Worm (Caenorhabditis elegans): ENCODE data around the gene F14H3.3.

The F14H3.3 gene

ce11 chrV:16047052-16047451 lies 6.2 kb downstream of the F14H3.3 start:
- no peak for TF ChIP-seq blmp-1 (tag; optimal IDR thresholded peaks at IDR 0.05; ENCODE audit: insufficient read depth)
- TF ChIP-seq gmeb-1 (tag; optimal IDR thresholded peaks at IDR 0.05) = no peak
- TF ChIP-seq elt-1 (tag; optimal IDR thresholded peaks at IDR 0.05) = no peak
- no peak for TF ChIP-seq mbf-1 (tag; optimal IDR thresholded peaks at IDR 0.05)
- TF ChIP-seq ZK546.5 (tag; optimal IDR thresholded peaks at IDR 0.05) = no peak
- TF ChIP-seq lsy-2 (tag; optimal IDR thresholded peaks at IDR 0.05) = no peak
- no peak for TF ChIP-seq ztf-4 (tag; optimal IDR thresholded peaks at IDR 0.05)
- no peak for TF ChIP-seq egl-27 (tag; optimal IDR thresholded peaks at IDR 0.05)
- TF ChIP-seq nhr-237 (tag; optimal IDR thresholded peaks at IDR 0.05) = no peak
- no peak for TF ChIP-seq C34F6.9 (tag; optimal IDR thresholded peaks at IDR 0.05)
- TF ChIP-seq fos-1 (tag; optimal IDR thresholded peaks at IDR 0.05) = no peak
- TF ChIP-seq nhr-23 (tag; optimal IDR thresholded peaks at IDR 0.05) = no peak
- no peak for TF ChIP-seq dmd-4 (tag; optimal IDR thresholded peaks at IDR 0.05)
- TF ChIP-seq nhr-12 (tag; optimal IDR thresholded peaks at IDR 0.05) = no peak
- TF ChIP-seq mab-5 (tag; optimal IDR thresholded peaks at IDR 0.05) = no peak
- TF ChIP-seq unc-39 (tag; optimal IDR thresholded peaks at IDR 0.05) = no peak
- no peak for TF ChIP-seq ama-1 (optimal IDR thresholded peaks at IDR 0.05)
- no peak for TF ChIP-seq Y55F3AM.14 (GFP tag; optimal IDR thresholded peaks at IDR 0.05)
- TF ChIP-seq nhr-25 (tag; optimal IDR thresholded peaks at IDR 0.05) = no peak

DNA sequence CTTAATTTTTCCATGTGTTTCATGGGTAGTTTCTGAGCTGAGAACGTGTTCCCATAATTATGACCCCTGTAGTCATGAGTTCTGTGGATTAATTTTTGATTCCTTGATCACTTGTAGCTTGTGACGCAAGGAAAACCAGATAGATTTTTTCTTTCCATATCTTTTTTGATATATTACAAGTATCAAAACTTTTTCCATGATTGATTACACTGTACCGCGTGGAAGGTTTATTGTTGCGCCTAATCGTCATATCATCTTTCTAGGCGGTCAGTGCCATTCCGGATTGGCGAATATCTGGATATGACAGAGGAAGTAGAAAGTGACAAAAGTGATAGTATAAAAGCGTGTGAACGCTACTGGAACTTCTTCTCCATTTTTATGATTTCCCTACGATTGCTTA lies 6.7 kb downstream of the F14H3.3 start, which contains the start of gene ZK285.2:
TSS of gene ZK285.2 (plus strand) at position 301 of the 400 bp plus-strand sequence.
- TF ChIP-seq skn-1 (tag; optimal IDR thresholded peaks at IDR 0.05) (no peak), lin-39 (tag; optimal IDR thresholded peaks at IDR 0.05) (no peak)

- TF ChIP-seq elt-1 (tag; optimal IDR thresholded peaks at IDR 0.05) (no peak), sma-3 (GFP tag; optimal IDR thresholded peaks at IDR 0.05) (peak; percentile 42), gmeb-1 (tag; optimal IDR thresholded peaks at IDR 0.05) (peak; percentile 55), egl-27 (tag; optimal IDR thresholded peaks at IDR 0.05) (no peak), unc-55 (GFP tag; optimal IDR thresholded peaks at IDR 0.05) (no peak), unc-39 (tag; optimal IDR thresholded peaks at IDR 0.05) (no peak), lsy-2 (tag; optimal IDR thresholded peaks at IDR 0.05) (no peak), ceh-82 (tag; optimal IDR thresholded peaks at IDR 0.05) (no peak), sma-9 (GFP tag; optimal IDR thresholded peaks at IDR 0.05) (peak; percentile 86), sma-9 (tag; optimal IDR thresholded peaks at IDR 0.05) (no peak), lin-39 (tag; optimal IDR thresholded peaks at IDR 0.05) (no peak), nhr-23 (tag; optimal IDR thresholded peaks at IDR 0.05) (no peak), ama-1 (optimal IDR thresholded peaks at IDR 0.05) (no peak), mbf-1 (tag; optimal IDR thresholded peaks at IDR 0.05) (no peak), nhr-129 (tag; optimal IDR thresholded peaks at IDR 0.05) (peak; percentile 43), crh-2 (tag; optimal IDR thresholded peaks at IDR 0.05) (peak; percentile 76), snpc-4 (tag; optimal IDR thresholded peaks at IDR 0.05) (no peak)
Observed at ce11 chrV:16045837-16046236, 7.4 kb downstream of the F14H3.3 start, which contains the start of gene T10C6.15. Gene T10C6.15 (minus strand): TSS chrV:16045940.

ce11 chrV:16043686-16044085 lies 9.6 kb downstream of the F14H3.3 start:
- no peak for TF ChIP-seq nhr-23 (tag; optimal IDR thresholded peaks at IDR 0.05)
- peak; percentile 23 for TF ChIP-seq crh-2 (tag; optimal IDR thresholded peaks at IDR 0.05)
- TF ChIP-seq mdl-1 (tag; optimal IDR thresholded peaks at IDR 0.05) = no peak
- TF ChIP-seq sma-9 (GFP tag; optimal IDR thresholded peaks at IDR 0.05) = peak; percentile 23
- TF ChIP-seq sma-9 (tag; optimal IDR thresholded peaks at IDR 0.05) = no peak
- TF ChIP-seq nhr-10 (tag; optimal IDR thresholded peaks at IDR 0.05) = no peak
- TF ChIP-seq fos-1 (tag; optimal IDR thresholded peaks at IDR 0.05) = peak; percentile 31

ce11 chrV:16042743-16043014 lies 10.6 kb downstream of the F14H3.3 start:
- TF ChIP-seq dmd-4 (tag; optimal IDR thresholded peaks at IDR 0.05) (no peak), nhr-6 (tag; optimal IDR thresholded peaks at IDR 0.05) (no peak)

DNA sequence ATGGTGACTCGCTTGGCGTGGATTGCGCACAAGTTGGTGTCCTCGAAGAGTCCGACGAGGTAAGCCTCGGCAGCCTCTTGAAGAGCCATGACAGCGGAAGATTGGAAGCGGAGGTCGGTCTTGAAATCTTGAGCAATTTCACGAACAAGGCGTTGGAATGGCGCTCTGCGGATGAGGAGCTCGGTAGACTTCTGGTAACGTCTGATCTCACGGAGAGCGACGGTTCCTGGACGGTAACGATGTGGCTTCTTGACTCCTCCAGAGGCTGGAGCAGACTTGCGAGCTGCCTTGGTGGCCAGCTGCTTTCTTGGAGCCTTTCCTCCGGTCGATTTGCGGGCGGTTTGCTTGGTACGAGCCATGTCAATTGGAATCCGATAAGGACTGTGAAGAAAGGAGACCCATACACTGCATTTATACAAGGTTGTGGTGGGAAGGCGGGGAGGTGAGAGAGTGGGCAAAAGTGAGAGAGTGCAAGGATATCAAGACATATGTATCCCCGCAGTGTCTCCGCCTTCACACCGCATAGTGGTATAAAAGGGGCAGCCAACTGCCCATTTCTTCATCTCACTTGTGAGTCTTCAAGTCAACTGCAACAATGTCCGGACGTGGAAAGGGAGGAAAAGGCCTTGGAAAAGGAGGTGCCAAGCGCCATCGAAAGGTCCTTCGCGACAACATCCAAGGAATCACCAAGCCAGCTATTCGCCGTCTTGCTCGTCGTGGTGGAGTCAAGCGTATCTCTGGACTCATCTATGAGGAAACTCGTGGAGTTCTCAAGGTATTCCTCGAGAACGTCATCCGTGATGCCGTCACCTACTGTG lies 11.1 kb downstream of the F14H3.3 start, which contains the start of the genes his-2 and his-1:
TSS of gene his-2 (minus strand) at position 359 of the 818 bp plus-strand sequence.
TSS of gene his-1 (plus strand) at position 596 of the 818 bp plus-strand sequence.
- peak; percentile 19 for TF ChIP-seq nhr-25 (tag; optimal IDR thresholded peaks at IDR 0.05)
